Fruit fly (Drosophila melanogaster): ENCODE measurements around the gene mRpL51.

- TF ChIP-seq EcR (GFP tag; optimal IDR thresholded peaks at IDR 0.05): no peak
- TF ChIP-seq rn (GFP tag; IDR thresholded peaks at IDR 0.05): no peak
- TF ChIP-seq CG34367 (tag; optimal IDR thresholded peaks at IDR 0.05): no peak
- TF ChIP-seq CG15710 (tag; optimal IDR thresholded peaks at IDR 0.05): no peak
Observed at dm6 chr2L:8525000-8525399, 7.8 kb upstream of the mRpL51 start.

Data from whole organism, pupa.